Worm (Caenorhabditis elegans) whole organism, L3 larva: ENCODE measurements around the gene unc-2.

ENCODE experiments used
- aly-2 ChIP-seq: fragments of 150-350 bp; optimal IDR thresholded peaks from 2 replicates; lab custom pipeline; 2014; ENCODE audit warnings: missing biosample characterization, missing genetic modification characterization
- ama-1 ChIP-seq: fragments of 150-350 bp; optimal IDR thresholded peaks from 2 replicates; lab custom pipeline; 2018
- elt-2 ChIP-seq: sonication (generic microtip); optimal IDR thresholded peaks from 2 replicates; lab custom pipeline; 2016; ENCODE audit warnings: missing genetic modification reagents, mild to moderate bottlenecking, missing genetic modification characterization, missing compliant biosample characterization
- elt-3 ChIP-seq, 3 experiments: fragments of 150-350 bp in 1 of 3; sonication (generic microtip) in 2 of 3; optimal IDR thresholded peaks; 2 replicates in 2 of 3; 4 replicates in 1 of 3; lab custom pipeline; 2014 to 2017; ENCODE audit warnings: missing biosample characterization in 3 of 3, missing genetic modification characterization in 3 of 3

- no peak for TF ChIP-seq aly-2
- no peak for TF ChIP-seq elt-3 (tag; optimal IDR thresholded peaks at IDR 0.05; lab: Kevin White, UChicago)
- no peak for TF ChIP-seq elt-2 (tag; lab: Kevin White, UChicago)
- no peak for TF ChIP-seq ama-1 (lab: Kevin White, UChicago)
These were observed 13.6 kb upstream of the unc-2 start for ce11 chrX:2776955-2777354.
